Fruit fly (Drosophila melanogaster): ENCODE measurements around the gene Ir68a.

The Ir68a gene

dm6 chr3L:11190022-11190421, 46.0 kb downstream of the Ir68a start:
- no peak for TF ChIP-seq CG17801 (GFP tag; optimal IDR thresholded peaks at IDR 0.05; ENCODE audit: partially characterized antibody)

dm6 chr3L:11186768-11187167, 49.2 kb downstream of the Ir68a start:
- TF ChIP-seq CG17801 (GFP tag; optimal IDR thresholded peaks at IDR 0.05; ENCODE audit: partially characterized antibody): no peak

- no peak for TF ChIP-seq CG17801 (GFP tag; optimal IDR thresholded peaks at IDR 0.05; ENCODE audit: partially characterized antibody)
Observed at dm6 chr3L:11183965-11184364, 52.1 kb downstream of the Ir68a start.

- no peak for TF ChIP-seq CG17801 (GFP tag; optimal IDR thresholded peaks at IDR 0.05; ENCODE audit: partially characterized antibody)
Observed at dm6 chr3L:11182994-11183393, 53.0 kb downstream of the Ir68a start.
